Fruit fly (Drosophila melanogaster): ENCODE measurements around the gene CG2124.

- peak; percentile 8 for TF ChIP-seq Hr96 (GFP tag; optimal IDR thresholded peaks at IDR 0.05)
- peak; percentile 40 for TF ChIP-seq CG7101 (tag; optimal IDR thresholded peaks at IDR 0.05)
- no peak for TF ChIP-seq CG5204 (GFP tag; optimal IDR thresholded peaks at IDR 0.05)
- no peak for TF ChIP-seq CG33017 (tag; optimal IDR thresholded peaks at IDR 0.05)
- TF ChIP-seq cic (GFP tag; optimal IDR thresholded peaks at IDR 0.05), result no peak
- TF ChIP-seq pad (GFP tag; optimal IDR thresholded peaks at IDR 0.05), result peak; percentile 64
Measured at dm6 chrX:10601479-10601921, 5.6 kb downstream of the CG2124 start.

Data from whole organism, adult.